Worm (Caenorhabditis elegans) whole organism, L3 larva: ENCODE results near the gene wdr-31.

Experiments used
- egl-27 ChIP-seq: sonication (generic microtip); optimal IDR thresholded peaks from 4 replicates; lab custom pipeline; 2017; ENCODE audit warnings: missing biosample characterization, missing genetic modification reagents, missing genetic modification characterization
- lsy-12 ChIP-seq: sonication (generic microtip); optimal IDR thresholded peaks from 2 replicates; lab custom pipeline; 2016; ENCODE audit warnings: mild to moderate bottlenecking, missing genetic modification characterization, missing compliant biosample characterization
- nhr-11 ChIP-seq: fragments of 150-350 bp; optimal IDR thresholded peaks from 2 replicates; lab custom pipeline; 2014; ENCODE audit warnings: missing biosample characterization, missing genetic modification characterization
- nhr-237 ChIP-seq: fragments of 150-350 bp; optimal IDR thresholded peaks from 2 replicates; lab custom pipeline; 2014; ENCODE audit warnings: missing biosample characterization, missing genetic modification characterization
- nhr-25 ChIP-seq: sonication (generic microtip); optimal IDR thresholded peaks from 2 replicates; lab custom pipeline; 2017; ENCODE audit warnings: missing biosample characterization, missing genetic modification characterization
- nhr-77 ChIP-seq: fragments of 150-350 bp; optimal IDR thresholded peaks from 2 replicates; lab custom pipeline; 2014; ENCODE audit warnings: missing biosample characterization, missing genetic modification characterization
- pqm-1 ChIP-seq: fragments of 150-350 bp; optimal IDR thresholded peaks from 2 replicates; lab custom pipeline; 2017; ENCODE audit warnings: missing biosample characterization, missing genetic modification characterization, inconsistent platforms
- skn-1 ChIP-seq: fragments of 150-350 bp; optimal IDR thresholded peaks from 2 replicates; lab custom pipeline; 2014; ENCODE audit warnings: missing biosample characterization, missing genetic modification characterization
- unc-62 ChIP-seq: fragments of 150-350 bp; sonication (generic microtip); optimal IDR thresholded peaks from 4 replicates; lab custom pipeline; 2014; ENCODE audit warnings: missing biosample characterization, missing genetic modification reagents, missing genetic modification characterization

- TF ChIP-seq skn-1 (no peak), lsy-12 (tag; lab: Kevin White, UChicago) (no peak), pqm-1 (tag; lab: Kevin White, UChicago) (no peak), nhr-11 (no peak), unc-62 (GFP tag; lab: Kevin White, UChicago) (no peak), nhr-25 (tag; lab: Kevin White, UChicago) (no peak), egl-27 (tag; lab: Kevin White, UChicago) (no peak), nhr-237 (tag; lab: Kevin White, UChicago) (no peak), nhr-77 (tag; lab: Kevin White, UChicago) (no peak)
Observed at ce11 chrII:2751278-2751677, 16.2 kb upstream of the wdr-31 start.
